Worm (Caenorhabditis elegans): Measurements from ENCODE around the gene lin-40.

Gene lin-40

ce11 chrV:3759419-3759915 lies 54.7 kb downstream of the lin-40 start, which contains the start of gene chk-1 (continued):
- peak; percentile 69 for TF ChIP-seq fkh-8 (tag; optimal IDR thresholded peaks at IDR 0.05)
- TF ChIP-seq rnt-1 (tag; optimal IDR thresholded peaks at IDR 0.05) = peak; percentile 82
- peak; percentile 61 for TF ChIP-seq blmp-1 (tag; optimal IDR thresholded peaks at IDR 0.05)
- peak; percentile 91 to 96 for TF ChIP-seq lin-35 (GFP tag; optimal IDR thresholded peaks at IDR 0.05)
- no peak for TF ChIP-seq vab-15 (tag; optimal IDR thresholded peaks at IDR 0.05)
- no peak for TF ChIP-seq C34B4.2 (tag; optimal IDR thresholded peaks at IDR 0.05)
- TF ChIP-seq lir-3 (tag; optimal IDR thresholded peaks at IDR 0.05; ENCODE audit: poor library complexity) = no peak
- TF ChIP-seq nhr-20 (tag; optimal IDR thresholded peaks at IDR 0.05) = peak; percentile 69
- peak; percentile 58 for TF ChIP-seq snpc-4 (tag; optimal IDR thresholded peaks at IDR 0.05)
- no peak for TF ChIP-seq nhr-84 (tag; optimal IDR thresholded peaks at IDR 0.05)
- peak; percentile 13 for TF ChIP-seq mef-2 (tag; optimal IDR thresholded peaks at IDR 0.05)
- no peak for TF ChIP-seq sup-37 (GFP tag; optimal IDR thresholded peaks at IDR 0.05)
- TF ChIP-seq unc-130 (tag; optimal IDR thresholded peaks at IDR 0.05) = peak; percentile 47
- peak; percentile 76 for TF ChIP-seq nhr-47 (tag; optimal IDR thresholded peaks at IDR 0.05)
- no peak for TF ChIP-seq fkh-4 (tag; optimal IDR thresholded peaks at IDR 0.05; ENCODE audit: borderline replicate concordance)
- TF ChIP-seq tlp-1 (tag; optimal IDR thresholded peaks at IDR 0.05) = no peak
- peak; percentile 77 for TF ChIP-seq nhr-71 (tag; optimal IDR thresholded peaks at IDR 0.05)
- TF ChIP-seq mab-9 (GFP tag; IDR thresholded peaks at IDR 0.05) = no peak
- TF ChIP-seq ces-1 (GFP tag; optimal IDR thresholded peaks at IDR 0.05) = no peak
- peak; percentile 71 for TF ChIP-seq swsn-7 (tag; optimal IDR thresholded peaks at IDR 0.05)
- peak; percentile 26 for TF ChIP-seq unc-86 (tag; optimal IDR thresholded peaks at IDR 0.05)
- TF ChIP-seq ama-1 (optimal IDR thresholded peaks at IDR 0.05) = no peak
- peak; percentile 61 to 94 for TF ChIP-seq efl-1 (optimal IDR thresholded peaks at IDR 0.05)
- TF ChIP-seq efl-1 (GFP tag; optimal IDR thresholded peaks at IDR 0.05 in 1 of 2) = peak; percentile 94 to 99
- peak; percentile 77 for TF ChIP-seq nhr-85 (tag)
- TF ChIP-seq egl-13 (tag; optimal IDR thresholded peaks at IDR 0.05) = peak; percentile 46
- TF ChIP-seq ceh-88 (GFP tag; IDR thresholded peaks at IDR 0.05) = no peak
- no peak for TF ChIP-seq ceh-63 (GFP tag; optimal IDR thresholded peaks at IDR 0.05)
- peak; percentile 4 for TF ChIP-seq aly-2 (tag; optimal IDR thresholded peaks at IDR 0.05)
- peak; percentile 16 for TF ChIP-seq ceh-8 (GFP tag; optimal IDR thresholded peaks at IDR 0.05)
- no peak for TF ChIP-seq zag-1 (tag; optimal IDR thresholded peaks at IDR 0.05)
- TF ChIP-seq nhr-76 (tag; optimal IDR thresholded peaks at IDR 0.05) = no peak
- peak; percentile 60 for TF ChIP-seq tbx-2 (tag; optimal IDR thresholded peaks at IDR 0.05)
- no peak for TF ChIP-seq unc-98 (GFP tag; IDR thresholded peaks at IDR 0.05)
- TF ChIP-seq nhr-12 (tag; optimal IDR thresholded peaks at IDR 0.05) = no peak
- peak; percentile 76 for TF ChIP-seq snu-23 (GFP tag; optimal IDR thresholded peaks at IDR 0.05)
- TF ChIP-seq nhr-237 (tag; optimal IDR thresholded peaks at IDR 0.05) = no peak
- TF ChIP-seq pqm-1 (tag; optimal IDR thresholded peaks at IDR 0.05) = no peak
- TF ChIP-seq lsy-2 (tag; optimal IDR thresholded peaks at IDR 0.05) = peak; percentile 66 to 83
- TF ChIP-seq elt-3 (tag; optimal IDR thresholded peaks at IDR 0.05) = peak in 3 of 6 experiments; percentile 15 to 70 (median 28)
- TF ChIP-seq lin-15B (tag; optimal IDR thresholded peaks at IDR 0.05) = peak; percentile 72
- TF ChIP-seq mdl-1 (tag; optimal IDR thresholded peaks at IDR 0.05) = peak in 1 of 2 experiments; percentile 60
- TF ChIP-seq nhr-90 (tag; optimal IDR thresholded peaks at IDR 0.05; ENCODE audit: poor library complexity) = peak; percentile 48
- peak; percentile 60 for TF ChIP-seq nhr-19 (GFP tag; conservative IDR thresholded peaks at IDR 0.05)
- TF ChIP-seq egl-27 (tag; optimal IDR thresholded peaks at IDR 0.05) = no peak
- TF ChIP-seq isw-1 (GFP tag; IDR thresholded peaks at IDR 0.05) = peak; percentile 25
- peak; percentile 32 for TF ChIP-seq lin-13 (GFP tag; optimal IDR thresholded peaks at IDR 0.05)
- TF ChIP-seq aha-1 (tag; optimal IDR thresholded peaks at IDR 0.05) = no peak
- TF ChIP-seq pax-3 (tag; optimal IDR thresholded peaks at IDR 0.05) = no peak
- no peak for TF ChIP-seq nhr-28 (tag; optimal IDR thresholded peaks at IDR 0.05)
- peak in 1 of 2 experiments; percentile 29 for TF ChIP-seq ztf-11 (tag; optimal IDR thresholded peaks at IDR 0.05)
- no peak for TF ChIP-seq alr-1 (tag; optimal IDR thresholded peaks at IDR 0.05; ENCODE audit: borderline replicate concordance)
- no peak for TF ChIP-seq ceh-90 (tag; optimal IDR thresholded peaks at IDR 0.05)
- TF ChIP-seq nhr-11 (tag; optimal IDR thresholded peaks at IDR 0.05) = no peak
